Worm (Caenorhabditis elegans): Measurements from ENCODE around the gene srsx-15.
A peak's percentile ranks its signal among the peaks of the same experiment; 100 is the strongest.

Gene srsx-15

ce11 chrIV:5602415-5602814, 21.2 kb downstream of the srsx-15 start:
- TF ChIP-seq drap-1 (GFP tag; optimal IDR thresholded peaks at IDR 0.05) = no peak

ce11 chrIV:5600316-5600715, 23.3 kb downstream of the srsx-15 start:
- TF ChIP-seq lin-13 (tag; optimal IDR thresholded peaks at IDR 0.05) (peak; percentile 68), mls-2 (tag; optimal IDR thresholded peaks at IDR 0.05) (peak; percentile 56), sptf-1 (tag; optimal IDR thresholded peaks at IDR 0.05) (peak; percentile 37), lin-32 (GFP tag; optimal IDR thresholded peaks at IDR 0.05) (no peak), unc-120 (tag; optimal IDR thresholded peaks at IDR 0.05; ENCODE audit: poor library complexity, severe bottlenecking) (peak; percentile 78), mep-1 (tag; optimal IDR thresholded peaks at IDR 0.05) (peak; percentile 27), drap-1 (GFP tag; optimal IDR thresholded peaks at IDR 0.05) (peak; percentile 0), nhr-2 (tag; optimal IDR thresholded peaks at IDR 0.05) (peak; percentile 78), hlh-1 (tag; optimal IDR thresholded peaks at IDR 0.05) (peak; percentile 39), ceh-39 (tag; optimal IDR thresholded peaks at IDR 0.05) (peak; percentile 43), flh-1 (GFP tag; optimal IDR thresholded peaks at IDR 0.05) (no peak), ces-1 (GFP tag; optimal IDR thresholded peaks at IDR 0.05) (peak; percentile 47), zip-8 (tag; optimal IDR thresholded peaks at IDR 0.05) (no peak), unc-62 (GFP tag; optimal IDR thresholded peaks at IDR 0.05) (peak; percentile 43), nhr-12 (tag; optimal IDR thresholded peaks at IDR 0.05) (no peak), nhr-76 (tag; optimal IDR thresholded peaks at IDR 0.05) (no peak), pha-4 (tag; optimal IDR thresholded peaks at IDR 0.05) (peak; percentile 97), ham-2 (GFP tag; optimal IDR thresholded peaks at IDR 0.05) (peak; percentile 54), ztf-11 (tag; optimal IDR thresholded peaks at IDR 0.05) (peak; percentile 38)

- no peak for TF ChIP-seq bed-3 (GFP tag; optimal IDR thresholded peaks at IDR 0.05)
- no peak for TF ChIP-seq hlh-1 (tag; optimal IDR thresholded peaks at IDR 0.05)
- no peak for TF ChIP-seq blmp-1 (tag; optimal IDR thresholded peaks at IDR 0.05)
- TF ChIP-seq tbx-8 (GFP tag; optimal IDR thresholded peaks at IDR 0.05) = no peak
- TF ChIP-seq nhr-76 (tag; optimal IDR thresholded peaks at IDR 0.05) = no peak
- TF ChIP-seq nhr-237 (tag; optimal IDR thresholded peaks at IDR 0.05) = no peak
- no peak for TF ChIP-seq drap-1 (GFP tag; optimal IDR thresholded peaks at IDR 0.05)
- no peak for TF ChIP-seq sem-2 (GFP tag; optimal IDR thresholded peaks at IDR 0.05)
- TF ChIP-seq lin-32 (GFP tag; optimal IDR thresholded peaks at IDR 0.05) = no peak
- no peak for TF ChIP-seq snpc-4 (tag; optimal IDR thresholded peaks at IDR 0.05)
- TF ChIP-seq M03D4.4 (tag; optimal IDR thresholded peaks at IDR 0.05) = no peak
- TF ChIP-seq ces-1 (GFP tag; optimal IDR thresholded peaks at IDR 0.05) = no peak
- TF ChIP-seq unc-62 (GFP tag; optimal IDR thresholded peaks at IDR 0.05) = no peak
- no peak for TF ChIP-seq flh-1 (GFP tag; optimal IDR thresholded peaks at IDR 0.05)
- no peak for TF ChIP-seq ceh-83 (GFP tag; optimal IDR thresholded peaks at IDR 0.05)
- no peak for TF ChIP-seq zip-8 (tag; optimal IDR thresholded peaks at IDR 0.05)
- no peak for TF ChIP-seq ztf-11 (tag; optimal IDR thresholded peaks at IDR 0.05)
- TF ChIP-seq elt-1 (tag; optimal IDR thresholded peaks at IDR 0.05; ENCODE audit: borderline replicate concordance, insufficient read depth) = no peak
Measured at ce11 chrIV:5598515-5599132, 25.0 kb downstream of the srsx-15 start.

- no peak for TF ChIP-seq tbx-8 (GFP tag; optimal IDR thresholded peaks at IDR 0.05)
- no peak for TF ChIP-seq ham-2 (GFP tag; optimal IDR thresholded peaks at IDR 0.05)
- no peak for TF ChIP-seq cnd-1 (tag; optimal IDR thresholded peaks at IDR 0.05)
- TF ChIP-seq ces-1 (GFP tag; optimal IDR thresholded peaks at IDR 0.05) = no peak
- no peak for TF ChIP-seq elt-1 (tag; optimal IDR thresholded peaks at IDR 0.05; ENCODE audit: borderline replicate concordance, insufficient read depth)
- TF ChIP-seq unc-120 (tag; optimal IDR thresholded peaks at IDR 0.05; ENCODE audit: poor library complexity, severe bottlenecking) = no peak
- TF ChIP-seq ztf-11 (tag; optimal IDR thresholded peaks at IDR 0.05) = no peak
- TF ChIP-seq unc-39 (tag; optimal IDR thresholded peaks at IDR 0.05) = no peak
- TF ChIP-seq mls-2 (tag; optimal IDR thresholded peaks at IDR 0.05) = no peak
- no peak for TF ChIP-seq nhr-12 (tag; optimal IDR thresholded peaks at IDR 0.05)
- TF ChIP-seq flh-1 (GFP tag; optimal IDR thresholded peaks at IDR 0.05) = no peak
- TF ChIP-seq sptf-1 (tag; optimal IDR thresholded peaks at IDR 0.05) = no peak
- TF ChIP-seq sem-2 (GFP tag; optimal IDR thresholded peaks at IDR 0.05) = no peak
- no peak for TF ChIP-seq unc-62 (GFP tag; optimal IDR thresholded peaks at IDR 0.05)
Measured at ce11 chrIV:5595567-5595966, 28.1 kb downstream of the srsx-15 start.

- no peak for TF ChIP-seq tbx-8 (GFP tag; optimal IDR thresholded peaks at IDR 0.05)
- no peak for TF ChIP-seq bed-3 (GFP tag; optimal IDR thresholded peaks at IDR 0.05)
- no peak for TF ChIP-seq ceh-43 (GFP tag; optimal IDR thresholded peaks at IDR 0.05)
- TF ChIP-seq blmp-1 (tag; optimal IDR thresholded peaks at IDR 0.05) = no peak
- TF ChIP-seq unc-39 (tag; optimal IDR thresholded peaks at IDR 0.05) = no peak
- TF ChIP-seq drap-1 (GFP tag; optimal IDR thresholded peaks at IDR 0.05) = no peak
- no peak for TF ChIP-seq nhr-2 (tag; optimal IDR thresholded peaks at IDR 0.05)
- TF ChIP-seq ceh-83 (GFP tag; optimal IDR thresholded peaks at IDR 0.05) = no peak
- TF ChIP-seq nhr-12 (tag; optimal IDR thresholded peaks at IDR 0.05) = no peak
- no peak for TF ChIP-seq snpc-4 (tag; optimal IDR thresholded peaks at IDR 0.05)
- no peak for TF ChIP-seq sptf-1 (tag; optimal IDR thresholded peaks at IDR 0.05)
- no peak for TF ChIP-seq zip-8 (tag; optimal IDR thresholded peaks at IDR 0.05)
- no peak for TF ChIP-seq cnd-1 (tag; optimal IDR thresholded peaks at IDR 0.05)
- TF ChIP-seq nhr-237 (tag; optimal IDR thresholded peaks at IDR 0.05) = no peak
- no peak for TF ChIP-seq M03D4.4 (tag; optimal IDR thresholded peaks at IDR 0.05)
- peak; percentile 99 for TF ChIP-seq unc-62 (GFP tag; optimal IDR thresholded peaks at IDR 0.05)
- no peak for TF ChIP-seq nhr-28 (tag; optimal IDR thresholded peaks at IDR 0.05)
- TF ChIP-seq lsy-2 (tag; optimal IDR thresholded peaks at IDR 0.05) = no peak
- TF ChIP-seq sem-2 (GFP tag; optimal IDR thresholded peaks at IDR 0.05) = no peak
- TF ChIP-seq nhr-76 (tag; optimal IDR thresholded peaks at IDR 0.05) = no peak
- peak; percentile 65 for TF ChIP-seq pha-4 (tag; optimal IDR thresholded peaks at IDR 0.05)
- no peak for TF ChIP-seq ham-2 (GFP tag; optimal IDR thresholded peaks at IDR 0.05)
- TF ChIP-seq ceh-39 (tag; optimal IDR thresholded peaks at IDR 0.05) = no peak
- no peak for TF ChIP-seq ces-1 (GFP tag; optimal IDR thresholded peaks at IDR 0.05)
- no peak for TF ChIP-seq mab-5 (tag; optimal IDR thresholded peaks at IDR 0.05)
- TF ChIP-seq elt-1 (tag; optimal IDR thresholded peaks at IDR 0.05; ENCODE audit: borderline replicate concordance, insufficient read depth) = no peak
- TF ChIP-seq mls-2 (tag; optimal IDR thresholded peaks at IDR 0.05) = no peak
- peak; percentile 66 for TF ChIP-seq unc-120 (tag; optimal IDR thresholded peaks at IDR 0.05; ENCODE audit: poor library complexity, severe bottlenecking)
- TF ChIP-seq lin-32 (GFP tag; optimal IDR thresholded peaks at IDR 0.05) = no peak
- peak; percentile 94 for TF ChIP-seq hlh-1 (tag; optimal IDR thresholded peaks at IDR 0.05)
- no peak for TF ChIP-seq mep-1 (tag; optimal IDR thresholded peaks at IDR 0.05)
Measured at ce11 chrIV:5593804-5594214, 29.8 kb downstream of the srsx-15 start.

All from whole organism, mixed stage, embryonic.